Fruit fly (Drosophila melanogaster): Measurements from ENCODE around the gene dpr20.

dpr20 gene

DNA sequence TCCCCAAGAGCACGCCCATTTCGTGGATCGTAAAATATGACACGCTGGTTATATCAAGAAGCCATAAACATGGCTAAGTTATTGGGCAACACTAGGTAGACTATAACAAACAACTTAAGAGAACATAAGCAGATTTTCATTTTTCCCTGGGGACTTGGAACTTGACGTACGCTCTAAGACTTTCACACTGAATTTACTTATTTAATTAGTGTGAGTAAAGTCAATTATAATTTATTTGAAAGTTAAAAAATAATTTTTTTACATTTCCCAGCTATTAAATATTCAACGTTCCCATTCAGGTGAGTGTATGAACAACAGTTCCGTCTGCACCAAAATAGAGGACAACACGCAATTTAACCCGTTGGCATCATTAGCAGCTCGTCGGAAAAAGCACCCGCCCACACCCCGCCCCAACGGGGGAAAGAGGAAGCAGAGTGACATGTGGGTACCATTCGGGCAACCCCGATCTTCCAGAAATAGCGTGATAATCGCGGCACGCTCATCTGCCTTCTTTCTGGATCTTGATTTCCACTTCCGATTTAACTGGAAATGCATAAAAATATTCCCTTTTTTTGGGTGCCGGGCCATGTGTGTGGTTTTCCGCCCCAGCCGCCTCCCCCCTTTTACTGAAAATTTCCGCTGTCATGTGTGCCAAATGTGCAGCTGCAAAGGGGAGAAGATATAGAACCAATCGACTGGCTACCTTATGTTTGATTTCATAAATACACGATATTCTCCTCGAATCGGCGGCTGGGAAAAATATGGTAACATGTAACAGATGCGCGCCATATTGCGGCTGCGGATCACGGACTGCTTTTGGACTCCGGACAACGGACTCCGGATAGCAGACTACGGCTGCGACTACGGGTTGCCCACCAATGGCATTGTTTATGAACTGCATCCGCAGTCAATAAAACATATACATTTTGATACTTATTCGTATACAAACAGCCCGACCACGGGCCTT, 41.5 kb downstream of the dpr20 start:
- no peak for TF ChIP-seq noc (tag; optimal IDR thresholded peaks at IDR 0.05)

DNA sequence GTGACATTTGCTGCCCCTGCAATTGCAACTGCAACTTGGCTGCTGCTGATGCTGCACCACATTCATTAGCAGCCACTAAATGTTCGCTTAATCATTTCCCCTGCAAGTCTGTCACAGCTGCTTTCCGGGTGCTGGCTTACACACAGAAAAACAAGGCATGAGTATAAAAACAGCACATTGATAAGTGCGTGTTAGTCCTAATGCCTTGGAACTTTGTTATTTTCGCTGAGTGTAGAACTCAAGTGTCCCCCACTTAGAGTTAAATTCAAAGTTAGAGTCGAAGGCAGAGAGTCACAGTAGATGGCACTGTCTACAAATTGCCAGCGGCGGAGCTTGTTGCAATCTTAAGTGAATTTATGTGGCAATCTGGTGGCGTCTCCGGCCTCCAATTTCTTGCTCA, 43.1 kb downstream of the dpr20 start:
- TF ChIP-seq noc (tag; optimal IDR thresholded peaks at IDR 0.05): no peak

DNA sequence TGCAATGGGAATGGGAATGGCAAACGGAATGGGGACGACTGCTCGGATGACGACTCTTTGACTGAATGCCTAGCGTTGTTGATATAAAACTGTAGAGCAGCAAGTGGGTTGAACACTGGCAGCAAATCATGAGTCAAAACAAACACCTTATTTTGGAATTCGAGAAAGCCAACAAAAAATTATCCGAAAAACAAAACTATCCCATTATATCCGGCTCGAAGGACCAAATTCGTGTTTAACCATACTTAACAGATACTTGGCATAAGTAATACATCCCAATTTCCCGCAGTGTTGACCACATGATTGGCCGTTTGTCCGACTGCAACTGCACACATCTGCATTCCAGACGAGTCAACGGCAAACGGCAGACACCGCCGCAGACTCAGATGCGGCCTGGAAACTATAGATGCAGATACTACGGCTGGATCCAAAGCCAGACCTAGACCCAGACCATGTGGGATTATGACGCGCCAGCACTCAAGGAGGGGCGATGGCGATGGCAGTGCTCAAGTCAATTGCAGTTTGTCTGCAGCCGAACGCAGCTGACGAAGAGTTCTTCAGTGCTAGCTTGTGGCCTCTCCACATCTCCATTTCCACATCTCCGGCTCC, 43.7 kb downstream of the dpr20 start:
- no peak for TF ChIP-seq noc (tag; optimal IDR thresholded peaks at IDR 0.05)

DNA sequence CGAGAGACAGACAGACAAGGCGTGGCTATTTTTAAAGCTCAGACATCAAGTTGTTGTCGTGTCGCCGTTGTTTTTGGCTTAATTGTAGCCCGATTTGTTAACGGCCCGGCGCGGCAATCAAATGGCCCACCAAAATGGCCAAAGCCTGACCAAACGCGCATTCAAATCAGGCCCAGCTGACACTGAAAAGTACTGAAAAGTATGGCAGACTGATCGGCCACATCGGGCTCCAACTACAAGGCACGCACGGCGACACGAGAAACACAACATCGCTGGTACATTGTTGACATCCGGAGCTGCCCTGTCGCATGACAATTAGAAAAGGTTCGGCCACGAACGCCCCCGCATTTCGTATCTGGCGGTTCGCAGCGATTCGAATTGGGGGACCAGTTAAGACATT, 45.2 kb downstream of the dpr20 start:
- TF ChIP-seq noc (tag; optimal IDR thresholded peaks at IDR 0.05): no peak

DNA sequence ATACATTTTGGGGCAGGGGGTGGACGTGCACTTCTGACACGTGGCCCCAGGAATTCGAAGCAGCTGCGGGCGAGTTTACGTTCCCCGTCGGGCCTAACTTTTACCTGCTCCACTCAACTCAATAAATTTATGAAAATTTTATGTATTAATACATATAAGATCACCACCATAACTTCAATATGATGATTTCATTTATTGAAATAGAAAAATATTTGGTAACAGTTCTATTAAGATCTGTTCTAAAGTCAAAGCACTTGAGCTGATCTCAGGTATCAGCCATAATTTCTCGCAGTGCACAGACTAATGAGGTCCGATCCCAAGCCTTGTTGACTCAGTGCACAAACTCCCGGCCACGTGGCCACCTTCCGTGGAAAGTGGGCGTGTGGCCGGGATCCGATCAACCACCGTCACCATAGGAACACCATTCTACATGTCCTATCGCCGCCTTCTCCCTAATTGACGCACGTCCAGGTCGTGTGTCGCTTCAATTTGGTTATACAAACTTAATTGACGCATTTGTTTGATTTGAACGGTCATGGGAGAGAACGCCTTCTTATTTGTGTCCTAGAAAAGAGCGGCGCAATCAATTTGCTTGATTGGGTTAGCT, 46.9 kb downstream of the dpr20 start:
- no peak for TF ChIP-seq noc (tag; optimal IDR thresholded peaks at IDR 0.05)

DNA sequence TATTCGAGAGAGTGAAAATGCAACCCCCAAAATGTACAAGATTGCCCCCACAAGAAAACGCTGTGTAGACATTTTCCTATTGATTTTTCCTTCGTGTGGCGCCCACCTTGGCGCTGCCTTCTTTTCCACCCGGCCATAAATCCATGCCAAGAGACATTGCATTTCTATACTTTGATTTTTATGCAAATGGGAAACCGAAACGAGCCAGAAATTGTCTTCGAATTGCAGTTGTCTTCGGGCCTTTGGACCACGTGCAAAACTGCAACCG, 47.6 kb downstream of the dpr20 start:
- no peak for TF ChIP-seq noc (tag; optimal IDR thresholded peaks at IDR 0.05)

DNA sequence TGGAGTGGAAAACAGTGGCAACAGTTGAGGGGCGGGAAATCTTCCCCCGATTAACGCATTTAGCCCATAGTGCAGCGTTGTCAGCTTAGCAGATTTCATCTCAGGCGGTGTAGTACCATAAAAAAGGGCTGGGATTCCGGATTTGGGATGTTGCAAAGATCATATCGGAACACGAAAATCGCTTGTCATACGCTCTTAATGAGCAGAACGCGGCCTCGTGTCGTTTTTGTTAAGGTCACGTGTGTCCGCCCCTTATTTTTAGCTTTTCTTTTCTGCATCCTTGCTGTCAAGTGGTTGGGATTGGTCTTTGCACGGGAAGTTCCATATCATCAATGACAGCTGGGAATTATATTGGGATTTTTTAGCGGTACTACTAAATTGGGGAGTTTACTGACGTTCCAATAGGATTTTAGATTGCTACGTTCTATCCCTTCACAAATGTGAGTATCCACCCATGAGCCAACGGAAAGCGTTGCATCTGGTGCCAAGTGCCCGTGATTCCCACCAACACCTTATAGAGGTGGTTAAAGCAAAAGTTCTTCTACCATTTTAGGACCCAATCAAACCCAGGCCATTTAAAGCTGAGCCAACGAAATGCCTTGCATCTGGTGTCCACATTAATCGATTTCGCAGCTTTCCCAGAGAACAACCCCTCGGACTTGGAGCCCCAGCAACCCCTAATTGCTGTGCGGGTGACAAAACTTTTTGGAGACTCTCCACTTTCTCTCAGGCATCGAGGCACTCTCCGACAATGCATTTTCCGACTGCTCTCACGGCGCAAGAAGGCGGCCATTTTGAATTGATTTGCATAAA, 48.1 kb downstream of the dpr20 start:
- TF ChIP-seq noc (tag; optimal IDR thresholded peaks at IDR 0.05): no peak

DNA sequence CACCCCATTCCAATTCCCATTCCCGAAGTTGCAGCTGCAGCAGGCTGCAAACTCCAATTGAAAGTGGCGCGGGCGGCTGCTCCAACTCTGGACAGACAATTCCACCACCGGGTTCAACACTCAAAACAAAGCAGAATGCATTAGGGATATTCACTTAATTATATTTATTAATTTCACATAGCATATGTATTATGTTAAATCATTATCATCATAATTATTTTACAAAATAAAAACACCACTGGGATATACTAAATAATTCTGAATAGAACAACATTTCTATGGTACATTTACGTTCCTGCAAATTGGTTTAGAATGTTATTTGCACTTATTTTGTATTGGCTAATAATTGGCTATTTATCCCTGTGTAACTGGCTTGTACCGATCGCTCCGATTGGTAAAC, 49.6 kb downstream of the dpr20 start:
- TF ChIP-seq noc (tag; optimal IDR thresholded peaks at IDR 0.05): no peak

DNA sequence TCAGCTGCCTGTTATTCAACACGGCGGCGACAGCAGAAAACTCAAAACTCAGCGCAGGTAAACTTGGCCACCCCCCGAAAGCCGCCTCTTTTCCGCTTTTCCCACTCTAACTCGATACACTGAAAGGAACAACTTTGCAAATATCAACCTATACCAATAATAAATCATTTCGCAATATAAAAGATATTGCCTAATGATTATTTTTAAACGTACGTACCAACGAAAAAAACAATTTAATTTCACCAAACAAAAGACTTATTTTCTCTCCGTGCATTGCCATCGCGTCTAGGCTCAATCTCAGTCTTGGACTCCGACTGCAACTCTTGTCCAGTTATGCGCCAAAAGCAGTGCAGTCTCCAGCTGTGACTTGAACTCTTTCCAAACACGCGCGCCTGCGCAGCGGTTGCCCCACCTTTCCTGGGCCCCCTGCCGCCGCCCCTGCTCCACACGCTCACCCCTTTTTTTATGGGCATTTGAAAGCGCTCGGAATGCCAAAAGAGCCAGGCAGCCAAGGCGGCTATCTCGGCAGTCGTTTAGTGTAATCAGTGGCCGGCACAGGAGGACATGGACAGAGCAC, 51.3 kb downstream of the dpr20 start:
- TF ChIP-seq noc (tag; optimal IDR thresholded peaks at IDR 0.05): no peak

DNA sequence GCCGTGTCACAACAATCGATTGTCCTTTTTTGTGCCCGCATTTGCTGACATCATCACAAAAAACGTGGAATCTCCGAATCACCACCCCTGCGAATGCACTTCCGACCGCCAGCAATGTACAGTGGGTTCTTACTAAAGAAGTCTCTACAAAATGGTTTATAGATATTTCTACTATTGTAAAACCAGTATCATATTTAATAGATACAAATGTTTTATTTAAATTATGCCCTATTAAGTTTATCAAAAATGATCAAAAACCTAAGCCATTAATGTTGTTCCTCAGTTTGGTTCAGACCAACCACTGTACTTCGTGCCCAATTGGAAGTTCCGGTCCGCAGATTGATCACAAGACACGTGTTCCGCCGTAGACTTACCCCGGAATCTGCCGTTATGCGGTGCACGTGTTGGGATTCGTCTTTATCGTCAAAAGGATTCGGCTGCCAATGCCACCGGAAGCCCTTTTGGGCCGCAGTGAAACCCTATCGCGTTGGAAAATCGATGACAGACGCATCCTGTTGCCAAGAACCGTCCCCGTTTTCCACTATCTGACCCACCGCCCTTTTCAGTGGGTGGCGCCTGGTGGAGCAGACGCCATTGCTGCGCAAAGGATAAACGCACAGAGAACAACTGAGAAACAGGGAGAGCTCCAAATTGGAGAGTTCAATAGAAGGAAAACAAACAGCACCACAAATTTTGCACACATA, 52.3 kb downstream of the dpr20 start:
- no peak for TF ChIP-seq noc (tag; optimal IDR thresholded peaks at IDR 0.05)

DNA sequence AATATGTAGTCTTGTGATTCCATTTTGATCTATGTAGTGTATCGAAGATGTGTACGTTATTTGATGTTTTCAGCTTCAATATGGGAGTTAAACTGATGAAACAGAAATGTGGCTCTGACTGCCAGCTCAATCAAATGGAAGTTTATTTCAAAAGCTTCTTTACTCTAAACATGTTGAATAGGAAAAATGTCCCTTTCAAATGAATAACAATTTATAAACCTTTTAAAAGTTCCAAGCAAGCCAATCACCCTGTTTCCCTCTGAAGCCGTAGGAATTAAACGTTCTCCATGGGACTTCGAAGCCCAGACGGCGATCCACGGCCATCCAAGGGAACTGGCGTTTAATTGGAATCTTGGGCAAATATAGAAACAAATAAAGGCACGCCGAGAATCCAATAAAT, 53.1 kb downstream of the dpr20 start, which contains the start of gene CG13898:
Gene CG13898 (minus strand): TSS at position 101 of the 400 bp plus-strand sequence.
- TF ChIP-seq noc (tag; optimal IDR thresholded peaks at IDR 0.05): no peak

All from whole organism, larva.